Fruit fly (Drosophila melanogaster): ENCODE results near the gene jb.

Gene jb

DNA sequence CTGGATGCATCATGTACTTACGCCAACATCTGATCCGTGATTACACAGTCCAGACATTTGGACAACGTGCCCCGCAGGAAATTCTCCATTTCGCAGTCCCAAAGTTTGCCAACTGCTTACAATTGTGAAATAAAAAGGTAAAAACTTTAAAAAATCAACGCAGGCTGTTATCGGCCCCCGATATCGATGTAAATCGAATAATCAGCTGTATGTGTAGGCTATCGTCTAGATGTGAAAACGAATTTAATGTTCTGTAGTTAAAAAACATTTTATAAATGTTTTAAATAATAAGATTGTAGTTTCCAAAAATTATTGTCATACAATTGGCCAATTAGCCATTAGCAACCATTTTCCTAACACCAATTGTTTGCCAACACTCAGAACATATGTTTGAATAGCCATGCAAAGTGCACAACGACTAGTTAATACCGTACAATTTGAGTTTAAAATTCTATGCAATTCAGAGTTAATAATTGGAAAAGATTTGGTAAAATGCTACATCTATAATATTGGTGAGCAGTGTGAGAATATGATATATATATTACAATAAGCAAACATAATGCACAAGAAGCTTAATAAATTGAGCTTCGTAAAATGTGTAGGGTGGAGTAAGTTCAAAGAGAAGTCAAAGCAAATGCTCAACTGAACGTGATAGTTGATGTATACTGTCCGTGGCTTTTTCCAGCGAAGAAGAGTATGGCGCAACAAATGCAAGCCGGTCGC, 39.0 kb upstream of the jb start, which contains the start of the genes CG11710 and mal (continued):
- TF ChIP-seq jim (GFP tag; optimal IDR thresholded peaks at IDR 0.05) (no peak), Rel (GFP tag; optimal IDR thresholded peaks at IDR 0.05) (no peak), Rel (tag; optimal IDR thresholded peaks at IDR 0.05) (peak; percentile 63)

DNA sequence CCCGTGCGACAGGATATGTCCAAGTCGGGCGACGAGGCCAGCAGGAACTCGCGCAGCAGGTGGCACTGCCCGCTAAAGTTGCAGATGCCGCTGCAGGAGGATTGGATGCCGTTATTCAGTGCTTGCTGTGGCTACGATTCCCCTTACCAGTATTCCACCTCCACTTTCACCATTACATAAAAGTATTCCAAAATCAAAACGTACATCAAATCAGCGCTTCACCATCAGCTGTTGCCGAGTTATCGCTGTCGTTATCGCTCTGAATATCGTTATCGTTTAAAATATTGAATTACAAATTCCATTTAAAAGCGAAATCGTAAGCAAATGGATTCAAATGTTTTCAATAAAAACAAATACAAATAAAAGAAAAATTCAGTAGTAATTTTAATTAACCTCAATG, 36.2 kb upstream of the jb start, which contains the start of gene CG15456:
Gene CG15456, minus strand, starts transcription at position 225 of the 400 bp plus-strand sequence.
- peak; percentile 49 for TF ChIP-seq rgr (GFP tag; optimal IDR thresholded peaks at IDR 0.05)
- TF ChIP-seq dl (GFP tag; optimal IDR thresholded peaks at IDR 0.05; ENCODE audit: insufficient read depth in 1 of 2, partially characterized antibody in 2 of 2) = no peak

DNA sequence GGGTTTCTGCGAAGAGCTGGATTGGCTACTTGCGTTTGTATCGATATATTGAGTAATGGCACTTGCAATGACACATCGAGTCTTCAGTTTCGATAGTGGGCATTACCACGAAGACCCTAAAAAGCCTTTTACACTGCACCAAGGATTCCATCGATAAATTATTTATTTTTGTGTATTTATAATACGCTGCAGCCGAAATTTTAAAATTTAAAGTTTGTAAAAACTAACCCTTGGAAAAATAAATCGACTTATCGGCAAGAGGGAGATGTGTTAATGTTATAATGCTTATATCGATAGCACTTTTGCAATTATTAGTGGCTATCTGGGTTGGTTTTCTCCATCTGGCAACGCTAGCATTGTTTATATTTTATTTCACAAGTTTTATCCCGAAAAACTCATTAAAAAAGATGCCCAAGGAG, 33.1 kb upstream of the jb start, which contains the start of the genes Pp4-19C and cactin:
Gene Pp4-19C, minus strand, starts transcription at position 256 of the 419 bp plus-strand sequence.
Gene cactin, plus strand, starts transcription at position 323 of the 419 bp plus-strand sequence.
- TF ChIP-seq sv (GFP tag; optimal IDR thresholded peaks at IDR 0.05) (no peak), ey (GFP tag; optimal IDR thresholded peaks at IDR 0.05) (peak; percentile 40), HLH106 (tag; optimal IDR thresholded peaks at IDR 0.05) (no peak), dl (GFP tag; optimal IDR thresholded peaks at IDR 0.05; ENCODE audit: insufficient read depth in 1 of 2, partially characterized antibody in 2 of 2) (no peak), woc (GFP tag; optimal IDR thresholded peaks at IDR 0.05) (no peak), CG9705 (GFP tag; optimal IDR thresholded peaks at IDR 0.05) (no peak), usp (GFP tag; optimal IDR thresholded peaks at IDR 0.05) (no peak), Rel (GFP tag; optimal IDR thresholded peaks at IDR 0.05) (no peak), Rel (tag; optimal IDR thresholded peaks at IDR 0.05) (no peak), sage (GFP tag; optimal IDR thresholded peaks at IDR 0.05) (no peak), Dif (GFP tag; optimal IDR thresholded peaks at IDR 0.05; ENCODE audit: partially characterized antibody) (no peak), Hnf4 (GFP tag; optimal IDR thresholded peaks at IDR 0.05) (no peak), brk (GFP tag; optimal IDR thresholded peaks at IDR 0.05) (no peak), CG32264 (GFP tag; optimal IDR thresholded peaks at IDR 0.05) (no peak), Hr78 (GFP tag; optimal IDR thresholded peaks at IDR 0.05) (no peak), pan (optimal IDR thresholded peaks at IDR 0.05) (no peak), rgr (GFP tag; optimal IDR thresholded peaks at IDR 0.05) (peak; percentile 40), dsf (GFP tag; optimal IDR thresholded peaks at IDR 0.05; ENCODE audit: borderline replicate concordance) (no peak), Dfd (GFP tag; optimal IDR thresholded peaks at IDR 0.05) (no peak), Myc (optimal IDR thresholded peaks at IDR 0.05) (no peak), psq (GFP tag; optimal IDR thresholded peaks at IDR 0.05) (peak; percentile 12), GATAd (GFP tag; optimal IDR thresholded peaks at IDR 0.05) (no peak), h (GFP tag; optimal IDR thresholded peaks at IDR 0.05) (peak; percentile 47), N (GFP tag; optimal IDR thresholded peaks at IDR 0.05) (no peak), fru (GFP tag; optimal IDR thresholded peaks at IDR 0.05) (no peak), dmrt93B (GFP tag; optimal IDR thresholded peaks at IDR 0.05) (no peak), br (GFP tag; optimal IDR thresholded peaks at IDR 0.05) (no peak), jim (GFP tag; optimal IDR thresholded peaks at IDR 0.05) (no peak), tai (GFP tag; optimal IDR thresholded peaks at IDR 0.05) (no peak), lola (GFP tag; optimal IDR thresholded peaks at IDR 0.05) (no peak), Abd-B (GFP tag; optimal IDR thresholded peaks at IDR 0.05) (no peak), Vsx2 (GFP tag; optimal IDR thresholded peaks at IDR 0.05; ENCODE audit: partially characterized antibody) (no peak), Jra (GFP tag; optimal IDR thresholded peaks at IDR 0.05) (no peak), foxo (GFP tag; optimal IDR thresholded peaks at IDR 0.05) (peak in 1 of 2 experiments; percentile 36), Hr83 (GFP tag; optimal IDR thresholded peaks at IDR 0.05; ENCODE audit: poor library complexity, severe bottlenecking) (no peak)

DNA sequence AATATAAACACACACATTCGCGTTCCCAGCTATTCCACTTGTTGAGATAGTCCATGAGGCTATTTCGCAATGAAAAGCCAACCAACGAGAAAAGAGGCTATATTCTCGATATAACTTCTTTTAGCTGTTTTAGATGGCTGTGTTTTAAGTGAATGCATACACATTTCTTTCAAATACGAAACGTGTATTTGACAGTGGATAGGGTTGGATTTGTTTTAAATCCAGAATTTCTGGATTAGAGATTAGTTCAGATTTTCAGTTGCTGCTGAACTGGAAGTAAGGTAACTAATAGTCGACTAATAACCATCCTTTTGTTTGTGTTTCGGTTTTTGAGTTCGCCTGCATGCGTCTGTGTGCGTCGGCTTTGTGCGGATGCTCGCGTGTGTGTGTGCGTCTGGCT, 32.6 kb upstream of the jb start:
- TF ChIP-seq Dif (GFP tag; optimal IDR thresholded peaks at IDR 0.05; ENCODE audit: partially characterized antibody) (no peak), sage (GFP tag; optimal IDR thresholded peaks at IDR 0.05) (no peak), Hr83 (GFP tag; optimal IDR thresholded peaks at IDR 0.05; ENCODE audit: poor library complexity, severe bottlenecking) (no peak), sv (GFP tag; optimal IDR thresholded peaks at IDR 0.05) (no peak), Abd-B (GFP tag; optimal IDR thresholded peaks at IDR 0.05) (no peak), Hr78 (GFP tag; optimal IDR thresholded peaks at IDR 0.05) (no peak), ey (GFP tag; optimal IDR thresholded peaks at IDR 0.05) (no peak), Mio (GFP tag; optimal IDR thresholded peaks at IDR 0.05) (no peak), GATAd (GFP tag; optimal IDR thresholded peaks at IDR 0.05) (no peak), CG9705 (GFP tag; optimal IDR thresholded peaks at IDR 0.05) (no peak), woc (GFP tag; optimal IDR thresholded peaks at IDR 0.05) (no peak), Sp1 (GFP tag; optimal IDR thresholded peaks at IDR 0.05) (no peak), Vsx2 (GFP tag; optimal IDR thresholded peaks at IDR 0.05; ENCODE audit: partially characterized antibody) (no peak), Dfd (GFP tag; optimal IDR thresholded peaks at IDR 0.05) (no peak), dl (GFP tag; optimal IDR thresholded peaks at IDR 0.05; ENCODE audit: insufficient read depth in 1 of 2, partially characterized antibody in 2 of 2) (no peak), CrebA (GFP tag; optimal IDR thresholded peaks at IDR 0.05; ENCODE audit: borderline replicate concordance) (no peak), psq (GFP tag; optimal IDR thresholded peaks at IDR 0.05) (no peak), Jra (GFP tag; optimal IDR thresholded peaks at IDR 0.05) (no peak), jim (GFP tag; optimal IDR thresholded peaks at IDR 0.05) (no peak), dmrt93B (GFP tag; optimal IDR thresholded peaks at IDR 0.05) (no peak)

Data from whole organism, wandering third instar larva.